Worm (Caenorhabditis elegans) whole organism, young adult: ENCODE measurements around the gene srw-85.

Experiments used
- C17E4.6 ChIP-seq: fragments of 200-800 bp; sonication (Bioruptor generic); IDR thresholded peaks from 2 replicates; pipeline ENCODE4 v1.3.6; 2022; ENCODE audit warnings: missing genetic modification reagents, missing genetic modification characterization, missing compliant biosample characterization
- F10E7.11 ChIP-seq: sonication (generic microtip); optimal IDR thresholded peaks from 2 replicates; lab custom pipeline; 2017; ENCODE audit warnings: mild to moderate bottlenecking, missing genetic modification characterization, moderate library complexity, missing compliant biosample characterization
- K12H6.12 ChIP-seq: fragments of 200-800 bp; sonication (Bioruptor generic); optimal IDR thresholded peaks from 2 replicates; lab custom pipeline; 2018; ENCODE audit warnings: mild to moderate bottlenecking, missing genetic modification characterization, missing compliant biosample characterization
- Y95B8A.8 ChIP-seq: fragments of 200-800 bp; sonication (Bioruptor generic); IDR thresholded peaks from 2 replicates; pipeline ENCODE4 v1.3.6; 2022; ENCODE audit warnings: missing genetic modification reagents, missing genetic modification characterization, missing compliant biosample characterization
- ets-4 ChIP-seq: fragments of 200-800 bp; sonication (Bioruptor generic); optimal IDR thresholded peaks from 2 replicates; lab custom pipeline; 2018; ENCODE audit warnings: mild to moderate bottlenecking, missing genetic modification characterization, missing compliant biosample characterization
- hsf-1 ChIP-seq: fragments of 200-800 bp; sonication (Bioruptor generic); IDR thresholded peaks from 2 replicates; pipeline ENCODE4 v1.3.6; 2022; ENCODE audit warnings: missing genetic modification reagents, missing genetic modification characterization, missing compliant biosample characterization
- lag-1 ChIP-seq: fragments of 200-800 bp; sonication (Bioruptor generic); IDR thresholded peaks from 2 replicates; pipeline ENCODE4 v1.3.6; 2022; ENCODE audit warnings: missing genetic modification reagents, missing genetic modification characterization, missing compliant biosample characterization
- let-526 ChIP-seq: fragments of 200-800 bp; sonication (Bioruptor generic); IDR thresholded peaks from 2 replicates; pipeline ENCODE4 v1.3.6; 2022; ENCODE audit warnings: missing genetic modification reagents, missing genetic modification characterization, missing compliant biosample characterization
- nfya-2 ChIP-seq: fragments of 200-800 bp; sonication (Bioruptor generic); IDR thresholded peaks from 2 replicates; pipeline ENCODE4 v1.3.6; 2022; ENCODE audit warnings: missing genetic modification reagents, missing genetic modification characterization, missing compliant biosample characterization
- nhr-120 ChIP-seq: fragments of 200-800 bp; sonication (Bioruptor generic); IDR thresholded peaks from 2 replicates; pipeline ENCODE4 v1.3.6; 2022; ENCODE audit warnings: missing genetic modification characterization, missing compliant biosample characterization
- pbrm-1 ChIP-seq: fragments of 200-800 bp; sonication (Bioruptor generic); IDR thresholded peaks from 2 replicates; pipeline ENCODE4 v1.3.6; 2022; ENCODE audit warnings: missing genetic modification reagents, missing genetic modification characterization, missing compliant biosample characterization
- tlf-1 ChIP-seq: fragments of 200-800 bp; sonication (Bioruptor generic); optimal IDR thresholded peaks from 2 replicates; lab custom pipeline; 2018; ENCODE audit warnings: mild to moderate bottlenecking, missing genetic modification characterization, missing compliant biosample characterization

DNA sequence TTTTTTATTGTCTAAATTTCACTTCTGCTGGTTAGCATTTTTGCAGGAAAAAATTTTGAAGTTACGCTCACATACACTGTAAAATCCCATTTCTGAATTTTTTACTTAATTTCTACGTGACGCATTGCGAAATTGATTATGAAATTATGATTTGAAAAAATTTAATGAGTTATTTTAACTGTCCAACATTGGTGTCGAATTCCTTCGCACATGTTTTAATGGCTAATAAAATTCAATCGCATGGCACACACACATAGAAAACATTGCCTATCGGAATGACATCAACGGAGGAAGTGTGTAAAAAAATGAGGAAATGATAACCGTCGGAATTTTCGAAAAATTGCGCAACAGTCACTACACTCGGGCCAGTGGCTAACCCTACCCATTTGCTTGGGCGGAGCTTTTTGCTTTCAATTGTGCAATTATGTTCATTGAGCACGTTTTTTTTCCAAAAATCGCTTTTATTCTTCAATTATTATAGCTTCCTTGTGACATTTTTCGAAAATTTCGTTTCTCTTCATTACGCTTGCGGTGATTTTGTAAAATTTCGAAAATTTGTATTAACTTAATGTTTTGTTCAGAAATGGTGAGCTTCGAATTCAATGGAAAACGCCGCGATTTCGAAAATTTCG lies 3.0 kb upstream of the srw-85 start, which contains the start of gene C25F9.16:
- no peak for TF ChIP-seq hsf-1
- TF ChIP-seq K12H6.12 = no peak
- TF ChIP-seq F10E7.11 (tag; lab: Kevin White, UChicago) = no peak
- TF ChIP-seq let-526 (GFP tag; lab: Robert Waterston, UW) = no peak
- no peak for TF ChIP-seq pbrm-1
- TF ChIP-seq ets-4 (GFP tag; lab: Kevin White, UChicago) = no peak
- TF ChIP-seq nfya-2 = no peak
- TF ChIP-seq nhr-120 (GFP tag; lab: Robert Waterston, UW) = no peak
- no peak for TF ChIP-seq tlf-1 (GFP tag; lab: Kevin White, UChicago)
- no peak for TF ChIP-seq lag-1 (GFP tag; lab: Robert Waterston, UW)
- TF ChIP-seq C17E4.6 (GFP tag; lab: Robert Waterston, UW) = no peak
- no peak for TF ChIP-seq Y95B8A.8
